Worm (Caenorhabditis elegans) whole organism, late embryonic: ENCODE measurements around the gene irld-24.

ENCODE experiments used
- C38D4.7 ChIP-seq: fragments of 200-800 bp; sonication (Bioruptor generic); optimal IDR thresholded peaks from 2 replicates; lab custom pipeline; 2018; ENCODE audit warnings: mild to moderate bottlenecking, missing genetic modification characterization, moderate library complexity, missing compliant biosample characterization
- F13H6.1 ChIP-seq: sonication (generic microtip); optimal IDR thresholded peaks from 2 replicates; lab custom pipeline; 2016; ENCODE audit warnings: missing genetic modification characterization, missing compliant biosample characterization
- T23F11.4 ChIP-seq: fragments of 200-800 bp; sonication (Bioruptor generic); optimal IDR thresholded peaks from 2 replicates; lab custom pipeline; 2018; ENCODE audit warnings: mild to moderate bottlenecking, missing genetic modification characterization, missing compliant biosample characterization
- Y22D7AL.16 ChIP-seq: sonication (generic microtip); optimal IDR thresholded peaks from 2 replicates; lab custom pipeline; 2016; ENCODE audit warnings: missing genetic modification characterization, missing compliant biosample characterization
- ahr-1 ChIP-seq: sonication (generic microtip); optimal IDR thresholded peaks from 2 replicates; lab custom pipeline; 2016; ENCODE audit warnings: missing genetic modification characterization, missing compliant biosample characterization
- ama-1 ChIP-seq: fragments of 150-350 bp; optimal IDR thresholded peaks from 2 replicates; lab custom pipeline; 2014
- ceh-14 ChIP-seq: sonication (generic microtip); optimal IDR thresholded peaks from 2 replicates; lab custom pipeline; 2016; ENCODE audit warnings: missing genotype, missing genetic modification characterization, missing compliant biosample characterization
- ceh-19 ChIP-seq: fragments of 200-800 bp; sonication (Bioruptor generic); optimal IDR thresholded peaks from 2 replicates; lab custom pipeline; 2018; ENCODE audit warnings: mild to moderate bottlenecking, missing genetic modification characterization, missing compliant biosample characterization
- ceh-22 ChIP-seq: sonication (generic microtip); optimal IDR thresholded peaks from 2 replicates; lab custom pipeline; 2017; ENCODE audit warnings: missing biosample characterization, missing genetic modification characterization
- ceh-24 ChIP-seq: sonication (generic microtip); optimal IDR thresholded peaks from 2 replicates; lab custom pipeline; 2016; ENCODE audit warnings: mild to moderate bottlenecking, missing genetic modification characterization, missing compliant biosample characterization
- ceh-31 ChIP-seq: sonication (generic microtip); optimal IDR thresholded peaks from 2 replicates; lab custom pipeline; 2016; ENCODE audit warnings: missing genetic modification characterization, missing compliant biosample characterization
- ceh-34 ChIP-seq: sonication (generic microtip); optimal IDR thresholded peaks from 2 replicates; lab custom pipeline; 2016; ENCODE audit warnings: mild to moderate bottlenecking, missing genetic modification characterization, missing compliant biosample characterization
- ceh-45 ChIP-seq: fragments of 200-800 bp; sonication (Bioruptor generic); IDR thresholded peaks from 2 replicates; pipeline ENCODE4 v1.3.6; 2022; ENCODE audit warnings: missing genetic modification reagents, missing genetic modification characterization, missing compliant biosample characterization
- ceh-6 ChIP-seq: fragments of 200-800 bp; sonication (Bioruptor generic); optimal IDR thresholded peaks from 2 replicates; lab custom pipeline; 2018; ENCODE audit warnings: mild to moderate bottlenecking, missing genetic modification characterization, missing compliant biosample characterization
- che-1 ChIP-seq: sonication (generic microtip); optimal IDR thresholded peaks from 2 replicates; lab custom pipeline; 2016; ENCODE audit warnings: mild to moderate bottlenecking, missing genetic modification characterization, missing compliant biosample characterization
- dmd-4 ChIP-seq: sonication (generic microtip); optimal IDR thresholded peaks from 2 replicates; lab custom pipeline; 2016; ENCODE audit warnings: borderline replicate concordance, missing genetic modification characterization, missing compliant biosample characterization
- elt-2 ChIP-seq: sonication (generic microtip); optimal IDR thresholded peaks from 2 replicates; lab custom pipeline; 2016; ENCODE audit warnings: missing genetic modification reagents, missing genetic modification characterization, missing compliant biosample characterization
- elt-4 ChIP-seq: sonication (generic microtip); optimal IDR thresholded peaks from 2 replicates; lab custom pipeline; 2016; ENCODE audit warnings: missing genetic modification characterization, missing compliant biosample characterization
- ets-4 ChIP-seq: sonication (generic microtip); optimal IDR thresholded peaks from 2 replicates; lab custom pipeline; 2016; ENCODE audit warnings: missing genetic modification characterization, missing compliant biosample characterization
- fax-1 ChIP-seq: sonication (generic microtip); optimal IDR thresholded peaks from 2 replicates; lab custom pipeline; 2016; ENCODE audit warnings: missing genotype, missing genetic modification characterization, missing compliant biosample characterization
- gmeb-2 ChIP-seq: sonication (generic microtip); optimal IDR thresholded peaks from 2 replicates; lab custom pipeline; 2016; ENCODE audit warnings: missing genetic modification characterization, inconsistent platforms, missing compliant biosample characterization
- hlh-13 ChIP-seq: fragments of 200-800 bp; sonication (Bioruptor generic); optimal IDR thresholded peaks from 2 replicates; lab custom pipeline; 2018; ENCODE audit warnings: mild to moderate bottlenecking, missing genetic modification characterization, missing compliant biosample characterization
- hlh-30 ChIP-seq: sonication (generic microtip); optimal IDR thresholded peaks from 2 replicates; lab custom pipeline; 2017; ENCODE audit warnings: antibody characterized with exemption, missing genetic modification characterization, missing compliant biosample characterization; ENCODE audit not compliant: insufficient read depth
- hlh-6 ChIP-seq: sonication (generic microtip); optimal IDR thresholded peaks from 2 replicates; lab custom pipeline; 2016; ENCODE audit warnings: missing genotype, missing genetic modification characterization, missing compliant biosample characterization
- hlh-8 ChIP-seq: sonication (generic microtip); optimal IDR thresholded peaks from 2 replicates; lab custom pipeline; 2016; ENCODE audit warnings: missing genotype, missing genetic modification characterization, missing compliant biosample characterization
- lim-6 ChIP-seq: sonication (generic microtip); optimal IDR thresholded peaks from 2 replicates; lab custom pipeline; 2016; ENCODE audit warnings: missing genetic modification characterization, missing compliant biosample characterization
- madf-2 ChIP-seq: sonication (generic microtip); optimal IDR thresholded peaks from 2 replicates; lab custom pipeline; 2017; ENCODE audit warnings: missing genetic modification characterization, missing compliant biosample characterization
- nfya-1 ChIP-seq: sonication (generic microtip); optimal IDR thresholded peaks from 2 replicates; lab custom pipeline; 2017; ENCODE audit warnings: missing genetic modification characterization, mild to moderate bottlenecking, missing compliant biosample characterization, antibody characterized with exemption, moderate library complexity
- npax-4 ChIP-seq: sonication (generic microtip); optimal IDR thresholded peaks from 2 replicates; lab custom pipeline; 2016; ENCODE audit warnings: missing genetic modification characterization, missing compliant biosample characterization
- odd-2 ChIP-seq: sonication (generic microtip); optimal IDR thresholded peaks from 2 replicates; lab custom pipeline; 2017; ENCODE audit warnings: antibody characterized with exemption, mild to moderate bottlenecking, missing genetic modification characterization, missing compliant biosample characterization
- pag-3 ChIP-seq: sonication (generic microtip); optimal IDR thresholded peaks from 2 replicates; lab custom pipeline; 2016; ENCODE audit warnings: missing compliant biosample characterization, missing genetic modification characterization, borderline replicate concordance
- pax-1 ChIP-seq: fragments of 150-350 bp; optimal IDR thresholded peaks from 2 replicates; lab custom pipeline; 2014; ENCODE audit warnings: missing biosample characterization, missing genetic modification characterization
- pha-2 ChIP-seq: sonication (generic microtip); optimal IDR thresholded peaks from 2 replicates; lab custom pipeline; 2017; ENCODE audit warnings: mild to moderate bottlenecking, missing genetic modification characterization, missing compliant biosample characterization
- pros-1 ChIP-seq: fragments of 150-350 bp; optimal IDR thresholded peaks from 2 replicates; lab custom pipeline; 2014; ENCODE audit warnings: missing biosample characterization, missing genetic modification reagents, missing genetic modification characterization
- sdc-2 ChIP-seq: sonication (generic microtip); optimal IDR thresholded peaks from 2 replicates; lab custom pipeline; 2016; ENCODE audit warnings: missing genotype, missing genetic modification characterization, missing compliant biosample characterization
- sox-4 ChIP-seq: sonication (generic microtip); optimal IDR thresholded peaks from 2 replicates; lab custom pipeline; 2017; ENCODE audit warnings: mild to moderate bottlenecking, missing genetic modification characterization, inconsistent platforms, missing compliant biosample characterization
- tbx-2 ChIP-seq: sonication (generic microtip); optimal IDR thresholded peaks from 2 replicates; lab custom pipeline; 2016; ENCODE audit warnings: missing genetic modification characterization, missing compliant biosample characterization
- ttx-3 ChIP-seq: sonication (generic microtip); optimal IDR thresholded peaks from 2 replicates; lab custom pipeline; 2016; ENCODE audit warnings: missing genetic modification reagents, missing genetic modification characterization, missing compliant biosample characterization
- unc-42 ChIP-seq: sonication (generic microtip); optimal IDR thresholded peaks from 2 replicates; lab custom pipeline; 2016; ENCODE audit warnings: missing genotype, missing genetic modification characterization, missing compliant biosample characterization
- unc-55 ChIP-seq: sonication (generic microtip); optimal IDR thresholded peaks from 2 replicates; lab custom pipeline; 2017; ENCODE audit warnings: missing biosample characterization, missing genetic modification reagents, missing genetic modification characterization
- unc-86 ChIP-seq: sonication (generic microtip); optimal IDR thresholded peaks from 2 replicates; lab custom pipeline; 2016; ENCODE audit warnings: missing genetic modification characterization, missing compliant biosample characterization
- zip-5 ChIP-seq: sonication (generic microtip); optimal IDR thresholded peaks from 2 replicates; lab custom pipeline; 2016; ENCODE audit warnings: missing genetic modification characterization, missing compliant biosample characterization

irld-24 gene

DNA sequence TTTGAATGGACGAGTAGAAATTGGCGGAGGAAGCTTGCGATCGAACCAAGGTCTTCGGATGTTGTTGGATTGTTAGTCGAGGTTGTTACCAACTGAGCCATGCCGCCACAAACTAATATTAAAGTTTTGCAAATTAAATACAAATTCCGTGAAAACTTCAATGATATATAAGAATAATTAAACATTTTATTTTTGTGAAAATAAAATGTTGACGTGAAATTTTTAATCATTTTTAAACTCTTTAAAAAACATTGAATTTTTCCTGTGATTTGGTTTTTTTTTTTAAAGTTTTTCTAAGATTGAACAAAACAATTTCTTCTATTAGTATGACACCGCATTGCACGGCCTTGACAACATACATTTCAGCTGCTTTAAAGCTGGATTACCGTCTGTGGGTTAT is 4.3 kb downstream of the irld-24 start, which contains the start of gene C31E10.11:
TSS of gene C31E10.11 (minus strand) at position 101 of the 400 bp plus-strand sequence.
- TF ChIP-seq Y22D7AL.16 (tag; lab: Kevin White, UChicago) (no peak), F13H6.1 (tag; lab: Kevin White, UChicago) (no peak), hlh-6 (tag; lab: Kevin White, UChicago) (no peak), che-1 (no peak), lim-6 (no peak)

DNA sequence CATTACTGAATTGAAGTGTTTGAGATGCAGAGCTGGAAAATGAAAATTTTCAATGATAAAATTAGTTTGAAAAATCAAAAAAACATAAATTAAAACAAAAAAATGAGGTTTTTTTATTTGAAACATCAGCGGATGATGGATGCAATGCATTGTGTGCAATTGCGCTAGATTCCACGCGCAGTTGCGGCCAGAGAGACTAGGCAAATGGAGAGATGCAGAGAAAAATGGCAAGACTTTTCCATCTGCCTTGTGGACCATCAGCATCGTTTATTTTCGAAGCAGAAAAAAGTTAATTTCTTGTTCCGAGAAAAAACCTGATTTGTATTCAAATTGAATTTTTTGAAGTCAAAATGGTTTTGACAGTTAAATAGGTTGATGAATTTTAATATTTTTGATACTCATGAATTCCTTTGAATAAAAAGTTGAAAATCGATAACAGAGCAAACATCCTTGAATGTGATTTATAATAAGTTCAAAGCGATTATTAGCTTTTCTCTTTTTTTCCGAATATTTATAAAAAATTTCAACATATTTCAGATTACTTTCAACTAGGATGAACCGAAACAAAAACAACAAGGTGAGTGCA is 9.5 kb downstream of the irld-24 start, which contains the start of the genes C31E10.5 and C31E10.6:
TSS of gene C31E10.5 (minus strand) at position 32 of the 586 bp plus-strand sequence.
TSS of gene C31E10.6 (plus strand) at position 536 of the 586 bp plus-strand sequence.
- TF ChIP-seq pha-2 (tag; lab: Kevin White, UChicago) (no peak), unc-55 (GFP tag; lab: Kevin White, UChicago) (peak; percentile 79), elt-2 (tag; lab: Kevin White, UChicago) (peak; percentile 62), lim-6 (no peak), ttx-3 (tag; lab: Kevin White, UChicago) (no peak), ceh-22 (tag; lab: Kevin White, UChicago) (no peak), gmeb-2 (tag; lab: Kevin White, UChicago) (no peak), pax-1 (tag; lab: Kevin White, UChicago) (no peak), unc-42 (tag; lab: Kevin White, UChicago) (peak; percentile 7), F13H6.1 (tag; lab: Kevin White, UChicago) (no peak), ceh-34 (tag; lab: Kevin White, UChicago) (peak; percentile 9), ceh-31 (tag; lab: Kevin White, UChicago) (peak; percentile 28), ceh-45 (GFP tag; lab: Robert Waterston, UW) (no peak), ama-1 (lab: Kevin White, UChicago) (no peak), pag-3 (tag; lab: Kevin White, UChicago) (no peak), odd-2 (tag; lab: Kevin White, UChicago) (no peak), nfya-1 (tag; lab: Kevin White, UChicago) (peak; percentile 57), hlh-8 (tag; lab: Kevin White, UChicago) (no peak), tbx-2 (peak; percentile 19), Y22D7AL.16 (tag; lab: Kevin White, UChicago) (no peak), madf-2 (tag; lab: Kevin White, UChicago) (no peak), zip-5 (tag; lab: Kevin White, UChicago) (no peak), fax-1 (tag; lab: Kevin White, UChicago) (no peak), hlh-30 (tag; lab: Kevin White, UChicago) (no peak), ceh-14 (tag; lab: Kevin White, UChicago) (no peak), pros-1 (tag; lab: Kevin White, UChicago) (no peak), sdc-2 (no peak), ceh-24 (tag; lab: Kevin White, UChicago) (no peak), sox-4 (no peak), npax-4 (tag; lab: Kevin White, UChicago) (no peak), unc-86 (tag; lab: Kevin White, UChicago) (no peak), T23F11.4 (no peak), C38D4.7 (GFP tag; lab: Kevin White, UChicago) (no peak), ets-4 (no peak)

ce11 chrX:14000198-14000748 is 13.9 kb downstream of the irld-24 start:
- no peak for TF ChIP-seq hlh-13 (GFP tag; lab: Kevin White, UChicago)
- TF ChIP-seq T23F11.4: no peak
- TF ChIP-seq hlh-6 (tag; lab: Kevin White, UChicago): no peak
- no peak for TF ChIP-seq ceh-19
- no peak for TF ChIP-seq ceh-34 (tag; lab: Kevin White, UChicago)
- TF ChIP-seq ahr-1 (tag; lab: Kevin White, UChicago): no peak
- no peak for TF ChIP-seq madf-2 (tag; lab: Kevin White, UChicago)
- no peak for TF ChIP-seq ceh-45 (GFP tag; lab: Robert Waterston, UW)
- TF ChIP-seq hlh-8 (tag; lab: Kevin White, UChicago): no peak
- no peak for TF ChIP-seq dmd-4 (tag; lab: Kevin White, UChicago)
- no peak for TF ChIP-seq ceh-6
- TF ChIP-seq ttx-3 (tag; lab: Kevin White, UChicago): no peak
- TF ChIP-seq ceh-24 (tag; lab: Kevin White, UChicago): no peak
- no peak for TF ChIP-seq elt-4 (tag; lab: Kevin White, UChicago)
- no peak for TF ChIP-seq ama-1 (lab: Kevin White, UChicago)
- TF ChIP-seq, all 69 proteins: peak for 0
